Fruit fly (Drosophila melanogaster): ENCODE results near the gene mRpL11.

mRpL11 gene

dm6 chr3R:14557480-14558354 lies 46.1 kb downstream of the mRpL11 start, which contains the start of gene Pde6 (continued):
- no peak for TF ChIP-seq CG8290 (GFP tag; optimal IDR thresholded peaks at IDR 0.05)
- peak in 1 of 2 experiments; percentile 61 for TF ChIP-seq CG8290 (tag; optimal IDR thresholded peaks at IDR 0.05)
- TF ChIP-seq gcm2 (GFP tag; optimal IDR thresholded peaks at IDR 0.05): no peak
- TF ChIP-seq CG7372 (GFP tag; IDR thresholded peaks at IDR 0.05): no peak
- TF ChIP-seq CG11695 (GFP tag; IDR thresholded peaks at IDR 0.05): no peak
- TF ChIP-seq gfzf (GFP tag; optimal IDR thresholded peaks at IDR 0.05): no peak
- TF ChIP-seq scrt (GFP tag; optimal IDR thresholded peaks at IDR 0.05): no peak
- no peak for TF ChIP-seq CG11456 (GFP tag; IDR thresholded peaks at IDR 0.05)
- TF ChIP-seq Side (GFP tag; optimal IDR thresholded peaks at IDR 0.05): no peak
- TF ChIP-seq CG11696 (GFP tag; IDR thresholded peaks at IDR 0.05): no peak
- TF ChIP-seq Sox102F (GFP tag; optimal IDR thresholded peaks at IDR 0.05): no peak
- TF ChIP-seq chinmo (GFP tag; IDR thresholded peaks at IDR 0.05; ENCODE audit: partially characterized antibody): peak; percentile 73; the same call in 2 of the 4 replicates
- TF ChIP-seq trh (GFP tag; optimal IDR thresholded peaks at IDR 0.05): no peak
- no peak for TF ChIP-seq Fer1 (GFP tag; optimal IDR thresholded peaks at IDR 0.05)
- no peak for TF ChIP-seq Hand (GFP tag; optimal IDR thresholded peaks at IDR 0.05)
- TF ChIP-seq pum (GFP tag; optimal IDR thresholded peaks at IDR 0.05): no peak
- no peak for TF ChIP-seq Ssrp (tag; optimal IDR thresholded peaks at IDR 0.05)
- TF ChIP-seq lilli (GFP tag; optimal IDR thresholded peaks at IDR 0.05): no peak
- no peak for TF ChIP-seq klu (GFP tag; IDR thresholded peaks at IDR 0.05)
- TF ChIP-seq unpg (GFP tag; optimal IDR thresholded peaks at IDR 0.05): no peak
- TF ChIP-seq en (GFP tag; optimal IDR thresholded peaks at IDR 0.05): no peak
- TF ChIP-seq mirr (GFP tag; optimal IDR thresholded peaks at IDR 0.05): peak; percentile 54
- peak; percentile 85 for TF ChIP-seq sug (tag; optimal IDR thresholded peaks at IDR 0.05)
- no peak for TF ChIP-seq CrebB (tag; optimal IDR thresholded peaks at IDR 0.05)
- peak; percentile 20; the same call in 1 of the 3 replicates for TF ChIP-seq CG34224 (GFP tag; IDR thresholded peaks at IDR 0.05; ENCODE audit: partially characterized antibody)
- TF ChIP-seq wek (GFP tag; optimal IDR thresholded peaks at IDR 0.05): no peak
- peak; percentile 6; the same call in 1 of the 3 replicates for TF ChIP-seq sr (GFP tag; IDR thresholded peaks at IDR 0.05)
- no peak for TF ChIP-seq ato (GFP tag; IDR thresholded peaks at IDR 0.05; ENCODE audit: partially characterized antibody)
- TF ChIP-seq CG31224 (GFP tag; IDR thresholded peaks at IDR 0.05): no peak
- TF ChIP-seq ken (GFP tag; IDR thresholded peaks at IDR 0.05): no peak
- TF ChIP-seq slp2 (GFP tag; optimal IDR thresholded peaks at IDR 0.05): no peak
- TF ChIP-seq mld (GFP tag; IDR thresholded peaks at IDR 0.05; ENCODE audit: partially characterized antibody): no peak
- TF ChIP-seq Dek (tag; optimal IDR thresholded peaks at IDR 0.05): no peak
- TF ChIP-seq CG3163 (GFP tag; optimal IDR thresholded peaks at IDR 0.05): no peak
- TF ChIP-seq knrl (GFP tag; IDR thresholded peaks at IDR 0.05; ENCODE audit: partially characterized antibody): 0 out of 3 replicates have a peak, but pooled peaks have one; percentile 13
- no peak for TF ChIP-seq CG6813 (GFP tag; optimal IDR thresholded peaks at IDR 0.05)
- TF ChIP-seq aop (GFP tag; IDR thresholded peaks at IDR 0.05): no peak
- no peak for TF ChIP-seq fd102C (GFP tag; optimal IDR thresholded peaks at IDR 0.05)
- no peak for TF ChIP-seq Lpt (GFP tag; optimal IDR thresholded peaks at IDR 0.05)
- TF ChIP-seq CG4424 (GFP tag; optimal IDR thresholded peaks at IDR 0.05): no peak
- no peak for TF ChIP-seq toy (GFP tag; IDR thresholded peaks at IDR 0.05)
- no peak for TF ChIP-seq usp (GFP tag; optimal IDR thresholded peaks at IDR 0.05)
- TF ChIP-seq bigmax (GFP tag; optimal IDR thresholded peaks at IDR 0.05): no peak
- TF ChIP-seq CG42726 (GFP tag; IDR thresholded peaks at IDR 0.05; ENCODE audit: partially characterized antibody): peak; percentile 59
- TF ChIP-seq Bgb (GFP tag; IDR thresholded peaks at IDR 0.05; ENCODE audit: partially characterized antibody): peak; percentile 66; the same call in 1 of the 2 replicates
- TF ChIP-seq Lhr (GFP tag; optimal IDR thresholded peaks at IDR 0.05): no peak
- 0 out of 3 replicates have a peak, but pooled peaks have one; percentile 9 for TF ChIP-seq hb (GFP tag; IDR thresholded peaks at IDR 0.05; ENCODE audit: partially characterized antibody)
- TF ChIP-seq sd (tag; optimal IDR thresholded peaks at IDR 0.05): no peak
- TF ChIP-seq tap (tag; optimal IDR thresholded peaks at IDR 0.05): no peak

All from whole organism, embryonic.